Fruit fly (Drosophila melanogaster) whole organism, adult: Measurements from ENCODE around the gene CG14818.

Source experiments
- CG11617 ChIP-seq: fragments of 200-800 bp; sonication (Bioruptor generic); optimal IDR thresholded peaks from 2 replicates; lab custom pipeline; 2017; ENCODE audit warnings: mild to moderate bottlenecking, missing biosample characterization, missing genetic modification reagents, missing genetic modification characterization
- CG12768 ChIP-seq: fragments of 200-800 bp; sonication (Bioruptor generic); optimal IDR thresholded peaks from 2 replicates; lab custom pipeline; 2017; ENCODE audit warnings: missing biosample characterization, missing genetic modification characterization, mild to moderate bottlenecking, moderate library complexity, missing genetic modification reagents
- CG14711 ChIP-seq: fragments of 200-800 bp; sonication (Bioruptor generic); optimal IDR thresholded peaks from 2 replicates; lab custom pipeline; 2018; ENCODE audit warnings: missing biosample characterization, mild to moderate bottlenecking, missing genetic modification characterization, moderate library complexity
- CG1620 ChIP-seq: fragments of 200-800 bp; sonication (Bioruptor generic); optimal IDR thresholded peaks from 2 replicates; lab custom pipeline; 2016; ENCODE audit warnings: missing biosample characterization, missing genetic modification characterization
- CG33017 ChIP-seq: fragments of 200-800 bp; sonication (Bioruptor generic); optimal IDR thresholded peaks from 2 replicates; lab custom pipeline; 2018; ENCODE audit warnings: missing biosample characterization, mild to moderate bottlenecking, missing genetic modification characterization, moderate library complexity
- CG5204 ChIP-seq: fragments of 200-800 bp; sonication (Bioruptor generic); optimal IDR thresholded peaks from 2 replicates; lab custom pipeline; 2016; ENCODE audit warnings: missing biosample characterization, missing genetic modification characterization
- CG7045 ChIP-seq: fragments of 200-800 bp; sonication (Bioruptor generic); optimal IDR thresholded peaks from 2 replicates; lab custom pipeline; 2017; ENCODE audit warnings: missing biosample characterization, mild to moderate bottlenecking, missing genetic modification characterization
- CG7101 ChIP-seq: fragments of 200-800 bp; sonication (Bioruptor generic); optimal IDR thresholded peaks from 2 replicates; lab custom pipeline; 2018; ENCODE audit warnings: missing biosample characterization, mild to moderate bottlenecking, missing genetic modification characterization, moderate library complexity
- Clk ChIP-seq: fragments of 200-800 bp; sonication (Bioruptor generic); optimal IDR thresholded peaks from 2 replicates; lab custom pipeline; 2017; ENCODE audit warnings: missing biosample characterization, missing genetic modification characterization
- Crg-1 ChIP-seq: fragments of 200-800 bp; sonication (Bioruptor generic); optimal IDR thresholded peaks from 2 replicates; lab custom pipeline; 2016; ENCODE audit warnings: missing biosample characterization, missing genetic modification characterization
- Hr96 ChIP-seq: fragments of 200-800 bp; sonication (Bioruptor generic); optimal IDR thresholded peaks from 2 replicates; lab custom pipeline; 2016; ENCODE audit warnings: missing biosample characterization, missing genetic modification characterization
- Mnt ChIP-seq: fragments of 200-800 bp; sonication (Bioruptor generic); optimal IDR thresholded peaks from 2 replicates; lab custom pipeline; 2016; ENCODE audit warnings: missing biosample characterization, mild to moderate bottlenecking, missing genetic modification characterization
- bab1 ChIP-seq: fragments of 200-800 bp; sonication (Bioruptor generic); optimal IDR thresholded peaks from 3 replicates; lab custom pipeline; 2019; ENCODE audit warnings: missing biosample characterization, mild to moderate bottlenecking, missing genetic modification characterization, moderate library complexity
- cic ChIP-seq: fragments of 200-800 bp; sonication (Bioruptor generic); optimal IDR thresholded peaks from 2 replicates; lab custom pipeline; 2017; ENCODE audit warnings: missing biosample characterization, mild to moderate bottlenecking, missing genetic modification characterization, moderate library complexity
- cnc ChIP-seq, 2 experiments: fragments of >200 bp; optimal IDR thresholded peaks; 2 replicates each; lab custom pipeline; 2017
- kay ChIP-seq: fragments of 200-800 bp; sonication (Bioruptor generic); peaks from one replicate; lab custom pipeline; 2016; ENCODE audit warnings: missing biosample characterization, missing genetic modification characterization, borderline replicate concordance
- ovo ChIP-seq: fragments of 200-800 bp; sonication (Bioruptor generic); optimal IDR thresholded peaks from 2 replicates; lab custom pipeline; 2016; ENCODE audit warnings: missing biosample characterization, missing genetic modification characterization
- pad ChIP-seq: fragments of 200-800 bp; sonication (Bioruptor generic); optimal IDR thresholded peaks from 3 replicates; lab custom pipeline; 2017; ENCODE audit warnings: missing biosample characterization, missing genetic modification characterization, mild to moderate bottlenecking, moderate library complexity, missing genetic modification reagents
- tj ChIP-seq: fragments of 200-800 bp; sonication (Bioruptor generic); optimal IDR thresholded peaks from 3 replicates; lab custom pipeline; 2017; ENCODE audit warnings: missing biosample characterization, mild to moderate bottlenecking, missing genetic modification characterization, moderate library complexity
- toe ChIP-seq: fragments of 200-800 bp; sonication (Bioruptor generic); optimal IDR thresholded peaks from 2 replicates; lab custom pipeline; 2016; ENCODE audit warnings: missing biosample characterization, missing genetic modification characterization

Gene CG14818

DNA sequence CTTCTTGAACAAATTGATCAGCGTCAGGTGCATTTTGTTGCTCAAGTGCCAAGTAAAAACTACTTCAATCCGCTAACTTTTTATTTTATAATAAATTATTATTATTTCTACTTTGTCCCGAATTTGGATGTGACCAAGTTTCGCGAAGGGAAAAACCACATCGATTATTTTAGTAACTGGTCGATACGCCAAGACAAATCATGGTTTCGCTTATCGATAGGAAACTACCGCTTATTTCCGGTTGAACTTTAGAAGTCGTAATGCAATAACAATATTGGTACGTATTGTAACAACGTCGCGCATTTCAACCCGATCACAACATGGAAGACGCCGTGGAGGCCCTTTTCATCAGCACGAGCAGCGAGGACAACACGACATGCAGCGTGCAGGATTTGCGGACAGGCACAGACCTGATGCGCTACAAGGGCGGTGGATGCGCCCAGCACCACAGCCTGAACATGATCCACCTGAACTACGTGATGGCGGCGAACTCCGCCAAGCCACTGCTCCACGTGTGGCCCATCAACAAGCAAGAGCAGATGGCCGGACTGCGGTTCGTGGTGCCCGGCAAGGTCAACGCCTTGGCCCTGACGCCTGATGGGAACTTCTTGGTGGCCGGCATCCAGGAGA, 2.4 kb downstream of the CG14818 start, which contains the start of the genes CG14817 and CG14805:
TSS of gene CG14817 (minus strand) at position 164 of the 630 bp plus-strand sequence.
TSS of gene CG14805 (plus strand) at position 211 of the 630 bp plus-strand sequence.
- TF ChIP-seq CG7101 = peak; percentile 92
- peak; percentile 31 for TF ChIP-seq cic (GFP tag; lab: Kevin White, UChicago)
- TF ChIP-seq tj (GFP tag; lab: Kevin White, UChicago) = peak; percentile 63
- no peak for TF ChIP-seq kay (GFP tag; lab: Kevin White, UChicago)
- TF ChIP-seq cnc (optimal IDR thresholded peaks at IDR 0.05; lab: Kevin White, UChicago) = no peak
- TF ChIP-seq CG12768 (GFP tag; lab: Kevin White, UChicago) = peak; percentile 58
- peak; percentile 84 for TF ChIP-seq Mnt (GFP tag; lab: Kevin White, UChicago)
- TF ChIP-seq CG33017 (tag; lab: Kevin White, UChicago) = peak; percentile 65
- TF ChIP-seq pad (GFP tag; lab: Kevin White, UChicago) = peak; percentile 70
- TF ChIP-seq CG1620 (GFP tag; lab: Kevin White, UChicago) = peak; percentile 68
- TF ChIP-seq bab1 = peak; percentile 95
- peak; percentile 76 for TF ChIP-seq Crg-1 (GFP tag; lab: Kevin White, UChicago)
- TF ChIP-seq toe (GFP tag; lab: Kevin White, UChicago) = no peak
- peak; percentile 58 for TF ChIP-seq CG7045 (GFP tag; lab: Kevin White, UChicago)
- TF ChIP-seq Clk (GFP tag; lab: Kevin White, UChicago) = no peak
- no peak for TF ChIP-seq Hr96 (GFP tag; lab: Kevin White, UChicago)
- peak; percentile 79 for TF ChIP-seq CG14711 (tag; lab: Kevin White, UChicago)
- peak; percentile 71 for TF ChIP-seq ovo (GFP tag; lab: Kevin White, UChicago)
- TF ChIP-seq CG11617 (GFP tag; lab: Kevin White, UChicago) = peak; percentile 90

DNA sequence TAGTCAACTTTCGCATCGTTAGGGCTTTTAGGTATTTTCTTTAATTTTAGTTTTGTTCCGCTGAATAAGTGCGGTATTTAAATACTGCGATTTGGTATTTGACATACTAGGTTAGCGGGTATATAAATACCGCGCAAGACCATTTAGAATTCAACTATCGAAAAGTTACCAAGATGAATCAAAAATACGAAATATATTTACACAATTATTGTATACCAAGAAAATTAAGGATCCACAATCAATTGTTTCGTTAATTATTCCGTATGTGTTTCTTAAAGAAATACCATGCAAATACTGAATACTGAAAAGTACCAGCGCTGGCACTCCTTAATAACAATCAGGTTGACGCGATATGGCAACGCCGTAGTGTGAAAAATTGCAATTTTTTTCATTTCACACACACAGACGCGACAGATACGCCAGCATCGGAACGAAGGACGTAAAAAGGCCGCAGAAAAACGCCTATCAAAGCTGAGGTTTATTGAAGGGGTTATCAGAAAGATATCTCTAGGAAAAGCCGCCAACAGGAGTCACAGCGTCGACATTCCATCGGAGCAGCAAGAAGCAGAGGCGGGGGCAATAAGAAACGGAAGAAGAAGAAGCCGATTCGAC, 6.0 kb downstream of the CG14818 start, which contains the start of the genes Pgam5 and Vps26:
TSS of gene Pgam5 (minus strand) at position 51 of the 612 bp plus-strand sequence.
TSS of gene Vps26 (plus strand) at position 339 of the 612 bp plus-strand sequence.
- no peak for TF ChIP-seq Crg-1 (GFP tag; lab: Kevin White, UChicago)
- no peak for TF ChIP-seq CG1620 (GFP tag; lab: Kevin White, UChicago)
- no peak for TF ChIP-seq cic (GFP tag; lab: Kevin White, UChicago)
- no peak for TF ChIP-seq CG12768 (GFP tag; lab: Kevin White, UChicago)
- no peak for TF ChIP-seq CG11617 (GFP tag; lab: Kevin White, UChicago)
- TF ChIP-seq toe (GFP tag; lab: Kevin White, UChicago) = no peak
- peak; percentile 5 for TF ChIP-seq CG14711 (tag; lab: Kevin White, UChicago)
- TF ChIP-seq pad (GFP tag; lab: Kevin White, UChicago) = peak; percentile 12
- no peak for TF ChIP-seq bab1
- no peak for TF ChIP-seq Hr96 (GFP tag; lab: Kevin White, UChicago)
- no peak for TF ChIP-seq CG33017 (tag; lab: Kevin White, UChicago)
- no peak for TF ChIP-seq CG7045 (GFP tag; lab: Kevin White, UChicago)
- TF ChIP-seq CG5204 (GFP tag; lab: Kevin White, UChicago) = no peak
- peak; percentile 67 for TF ChIP-seq tj (GFP tag; lab: Kevin White, UChicago)
- TF ChIP-seq Clk (GFP tag; lab: Kevin White, UChicago) = no peak
- no peak for TF ChIP-seq ovo (GFP tag; lab: Kevin White, UChicago)
- TF ChIP-seq kay (GFP tag; lab: Kevin White, UChicago) = no peak
- no peak for TF ChIP-seq cnc (optimal IDR thresholded peaks at IDR 0.05; lab: Kevin White, UChicago)
- TF ChIP-seq Mnt (GFP tag; lab: Kevin White, UChicago) = peak; percentile 52
- no peak for TF ChIP-seq CG7101

DNA sequence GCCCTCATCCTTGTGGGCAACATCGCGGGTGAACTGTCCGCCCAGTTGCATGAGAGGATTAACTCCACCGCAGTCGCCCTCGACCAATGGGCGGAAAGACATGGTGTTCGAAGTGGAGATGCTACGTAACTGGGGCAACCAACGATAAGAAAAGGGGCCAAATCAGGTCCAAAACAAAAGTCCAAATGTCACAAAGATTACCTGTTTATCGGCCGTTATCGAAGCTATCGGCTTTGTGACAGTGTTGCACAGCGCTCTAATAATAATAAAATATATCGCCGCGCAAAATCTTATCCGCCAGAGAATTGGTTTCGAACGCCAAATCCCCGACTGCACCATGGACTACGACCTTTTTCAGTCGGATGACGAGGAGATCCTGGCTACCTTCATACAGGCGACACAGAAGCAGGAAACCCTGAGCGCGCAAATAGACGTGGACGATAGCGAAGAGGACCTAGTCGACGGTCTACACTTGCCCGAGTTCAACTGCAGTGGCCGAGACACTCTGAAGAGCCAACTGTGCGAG, 10.9 kb downstream of the CG14818 start, which contains the start of the genes CG14803 and Pex5:
TSS of gene CG14803 (plus strand) at position 285 of the 526 bp plus-strand sequence.
TSS of gene Pex5 (minus strand) at position 476 of the 526 bp plus-strand sequence.
- no peak for TF ChIP-seq CG33017 (tag; lab: Kevin White, UChicago)
- no peak for TF ChIP-seq CG14711 (tag; lab: Kevin White, UChicago)
- peak; percentile 56 for TF ChIP-seq CG1620 (GFP tag; lab: Kevin White, UChicago)
- TF ChIP-seq Clk (GFP tag; lab: Kevin White, UChicago) = no peak
- no peak for TF ChIP-seq CG5204 (GFP tag; lab: Kevin White, UChicago)
- no peak for TF ChIP-seq ovo (GFP tag; lab: Kevin White, UChicago)
- TF ChIP-seq Mnt (GFP tag; lab: Kevin White, UChicago) = peak; percentile 48
- no peak for TF ChIP-seq toe (GFP tag; lab: Kevin White, UChicago)
- TF ChIP-seq bab1 = peak; percentile 63
- TF ChIP-seq kay (GFP tag; lab: Kevin White, UChicago) = no peak
- no peak for TF ChIP-seq CG7045 (GFP tag; lab: Kevin White, UChicago)
- peak; percentile 63 for TF ChIP-seq CG12768 (GFP tag; lab: Kevin White, UChicago)
- TF ChIP-seq Hr96 (GFP tag; lab: Kevin White, UChicago) = no peak
- no peak for TF ChIP-seq cic (GFP tag; lab: Kevin White, UChicago)
- peak; percentile 47 for TF ChIP-seq pad (GFP tag; lab: Kevin White, UChicago)
- peak; percentile 55 for TF ChIP-seq CG7101
- TF ChIP-seq cnc (optimal IDR thresholded peaks at IDR 0.05; lab: Kevin White, UChicago) = no peak
- TF ChIP-seq tj (GFP tag; lab: Kevin White, UChicago) = no peak
- peak; percentile 24 for TF ChIP-seq Crg-1 (GFP tag; lab: Kevin White, UChicago)
- TF ChIP-seq CG11617 (GFP tag; lab: Kevin White, UChicago) = peak; percentile 21

DNA sequence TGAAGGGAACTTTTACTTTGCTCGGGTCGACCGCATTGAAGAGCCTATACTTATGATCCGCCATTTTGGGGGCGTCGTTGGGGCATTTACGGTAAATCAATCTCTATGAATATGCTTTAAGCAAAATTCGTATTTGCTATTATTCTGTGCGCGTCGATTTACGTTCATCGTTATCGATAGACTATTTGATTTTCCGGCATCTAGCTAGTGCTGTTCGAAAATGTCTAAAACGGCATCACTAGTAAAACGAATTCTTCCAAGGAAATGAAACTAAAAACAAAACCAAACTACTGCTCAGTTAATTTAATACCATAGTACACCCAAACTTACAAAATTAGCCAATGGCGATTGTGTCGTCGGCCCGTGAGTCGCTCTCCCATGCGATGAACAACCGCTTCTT, 13.9 kb downstream of the CG14818 start, which contains the start of the genes Gcna and MED18:
TSS of gene Gcna (minus strand) at position 163 of the 400 bp plus-strand sequence.
TSS of gene MED18 (plus strand) at position 237 of the 400 bp plus-strand sequence.
- TF ChIP-seq cnc (optimal IDR thresholded peaks at IDR 0.05; lab: Kevin White, UChicago) (no peak), cic (GFP tag; lab: Kevin White, UChicago) (no peak), CG7101 (no peak), tj (GFP tag; lab: Kevin White, UChicago) (no peak), CG14711 (tag; lab: Kevin White, UChicago) (no peak), kay (GFP tag; lab: Kevin White, UChicago) (no peak), CG1620 (GFP tag; lab: Kevin White, UChicago) (no peak), CG12768 (GFP tag; lab: Kevin White, UChicago) (no peak), ovo (GFP tag; lab: Kevin White, UChicago) (peak; percentile 10), CG5204 (GFP tag; lab: Kevin White, UChicago) (no peak), bab1 (peak; percentile 28), pad (GFP tag; lab: Kevin White, UChicago) (no peak), Hr96 (GFP tag; lab: Kevin White, UChicago) (no peak)
